Worm (Caenorhabditis elegans) whole organism, L2 larva: ENCODE results near the gene dos-2.

Experiments used
- C34F6.9 ChIP-seq: fragments of 150-350 bp; optimal IDR thresholded peaks from 2 replicates; lab custom pipeline; 2014; ENCODE audit warnings: missing biosample characterization, missing genetic modification characterization
- F13H6.1 ChIP-seq: sonication (generic microtip); optimal IDR thresholded peaks from 2 replicates; lab custom pipeline; 2016; ENCODE audit warnings: missing genetic modification characterization, missing compliant biosample characterization
- Y55F3AM.14 ChIP-seq: fragments of 200-800 bp; sonication (Bioruptor generic); optimal IDR thresholded peaks from 2 replicates; lab custom pipeline; 2018; ENCODE audit warnings: mild to moderate bottlenecking, missing genetic modification characterization, missing compliant biosample characterization
- alr-1 ChIP-seq: fragments of 150-350 bp; optimal IDR thresholded peaks from 2 replicates; lab custom pipeline; 2014; ENCODE audit warnings: missing biosample characterization, missing genetic modification characterization
- aly-2 ChIP-seq: fragments of 150-350 bp; optimal IDR thresholded peaks from 2 replicates; lab custom pipeline; 2014; ENCODE audit warnings: missing biosample characterization, missing genetic modification characterization
- ama-1 ChIP-seq: fragments of 150-350 bp; optimal IDR thresholded peaks from 2 replicates; lab custom pipeline; 2018; ENCODE audit warnings: inconsistent platforms
- blmp-1 ChIP-seq: sonication (generic microtip); optimal IDR thresholded peaks from 2 replicates; lab custom pipeline; 2017; ENCODE audit warnings: missing genetic modification characterization, mild to moderate bottlenecking, missing compliant biosample characterization, antibody characterized with exemption, moderate library complexity; ENCODE audit not compliant: insufficient read depth
- ceh-16 ChIP-seq: fragments of 150-350 bp; optimal IDR thresholded peaks from 2 replicates; lab custom pipeline; 2014; ENCODE audit warnings: missing biosample characterization, missing genetic modification characterization
- ceh-82 ChIP-seq: fragments of 150-350 bp; optimal IDR thresholded peaks from 2 replicates; lab custom pipeline; 2014; ENCODE audit warnings: missing biosample characterization, missing genetic modification characterization
- crh-2 ChIP-seq: sonication (generic microtip); optimal IDR thresholded peaks from 2 replicates; lab custom pipeline; 2017; ENCODE audit warnings: missing biosample characterization, missing genetic modification characterization
- dmd-4 ChIP-seq: sonication (generic microtip); optimal IDR thresholded peaks from 2 replicates; lab custom pipeline; 2017; ENCODE audit warnings: missing biosample characterization, missing genetic modification characterization
- egl-27 ChIP-seq: sonication (generic microtip); optimal IDR thresholded peaks from 3 replicates; lab custom pipeline; 2017; ENCODE audit warnings: missing biosample characterization, missing genetic modification reagents, missing genetic modification characterization
- elt-1 ChIP-seq: fragments of 150-350 bp; optimal IDR thresholded peaks from 2 replicates; lab custom pipeline; 2014; ENCODE audit warnings: missing biosample characterization, missing genetic modification characterization
- elt-3 ChIP-seq: sonication (generic microtip); optimal IDR thresholded peaks from 2 replicates; lab custom pipeline; 2017; ENCODE audit warnings: missing biosample characterization, missing genetic modification characterization
- fos-1 ChIP-seq: fragments of 150-350 bp; optimal IDR thresholded peaks from 2 replicates; lab custom pipeline; 2014; ENCODE audit warnings: missing biosample characterization, missing genetic modification characterization
- gmeb-1 ChIP-seq: fragments of 150-350 bp; optimal IDR thresholded peaks from 2 replicates; lab custom pipeline; 2014; ENCODE audit warnings: missing biosample characterization, missing genetic modification characterization
- lin-11 ChIP-seq: fragments of 150-350 bp; sonication (generic microtip); optimal IDR thresholded peaks from 2 replicates; lab custom pipeline; 2014; ENCODE audit warnings: missing biosample characterization, missing genetic modification characterization, inconsistent platforms, mixed read lengths
- lin-13 ChIP-seq: fragments of 150-350 bp; optimal IDR thresholded peaks from 2 replicates; lab custom pipeline; 2014; ENCODE audit warnings: missing biosample characterization, missing genetic modification reagents, missing genetic modification characterization
- lsy-2 ChIP-seq, 2 experiments: fragments of 150-350 bp in 1 of 2; sonication (generic microtip) in 1 of 2; optimal IDR thresholded peaks; 2 replicates each; lab custom pipeline; 2014 to 2017; ENCODE audit warnings: missing biosample characterization in 2 of 2, missing genetic modification characterization in 2 of 2
- mab-5 ChIP-seq: fragments of 150-350 bp; optimal IDR thresholded peaks from 2 replicates; lab custom pipeline; 2014; ENCODE audit warnings: missing biosample characterization, missing genetic modification characterization
- mbf-1 ChIP-seq: sonication (generic microtip); optimal IDR thresholded peaks from 2 replicates; lab custom pipeline; 2017; ENCODE audit warnings: missing biosample characterization, missing genetic modification characterization
- mdl-1 ChIP-seq, 2 experiments: fragments of 150-350 bp in 1 of 2; sonication (generic microtip) in 1 of 2; optimal IDR thresholded peaks; 2 replicates each; lab custom pipeline; 2017; ENCODE audit warnings: missing biosample characterization in 2 of 2, missing genetic modification characterization in 2 of 2
- nhr-10 ChIP-seq: sonication (generic microtip); optimal IDR thresholded peaks from 2 replicates; lab custom pipeline; 2017; ENCODE audit warnings: missing biosample characterization, missing genetic modification characterization
- nhr-11 ChIP-seq: fragments of 150-350 bp; optimal IDR thresholded peaks from 2 replicates; lab custom pipeline; 2014; ENCODE audit warnings: missing biosample characterization, missing genetic modification characterization
- nhr-12 ChIP-seq: fragments of 150-350 bp; optimal IDR thresholded peaks from 2 replicates; lab custom pipeline; 2014; ENCODE audit warnings: missing biosample characterization, missing genetic modification characterization
- nhr-129 ChIP-seq: fragments of 150-350 bp; optimal IDR thresholded peaks from 2 replicates; lab custom pipeline; 2014; ENCODE audit warnings: missing biosample characterization, missing genetic modification characterization
- nhr-23 ChIP-seq: fragments of 150-350 bp; optimal IDR thresholded peaks from 2 replicates; lab custom pipeline; 2014; ENCODE audit warnings: missing biosample characterization, missing genetic modification reagents, missing genetic modification characterization
- nhr-237 ChIP-seq: fragments of 150-350 bp; optimal IDR thresholded peaks from 2 replicates; lab custom pipeline; 2014; ENCODE audit warnings: missing biosample characterization, missing genetic modification characterization
- nhr-25 ChIP-seq: fragments of 150-350 bp; sonication (generic microtip); optimal IDR thresholded peaks from 3 replicates; lab custom pipeline; 2014; ENCODE audit warnings: missing biosample characterization, missing genetic modification characterization
- nhr-6 ChIP-seq: fragments of 150-350 bp; optimal IDR thresholded peaks from 2 replicates; lab custom pipeline; 2014; ENCODE audit warnings: missing biosample characterization, missing genetic modification characterization
- nhr-77 ChIP-seq: fragments of 150-350 bp; optimal IDR thresholded peaks from 2 replicates; lab custom pipeline; 2014; ENCODE audit warnings: missing biosample characterization, missing genetic modification characterization
- sem-4 ChIP-seq: fragments of 150-350 bp; optimal IDR thresholded peaks from 2 replicates; lab custom pipeline; 2014; ENCODE audit warnings: missing biosample characterization, missing genetic modification reagents, missing genetic modification characterization
- skn-1 ChIP-seq: sonication (generic microtip); optimal IDR thresholded peaks from 2 replicates; lab custom pipeline; 2017; ENCODE audit warnings: missing biosample characterization, missing genetic modification characterization
- sma-3 ChIP-seq: sonication (generic microtip); optimal IDR thresholded peaks from 2 replicates; lab custom pipeline; 2016; ENCODE audit warnings: missing genetic modification reagents, missing genetic modification characterization, missing compliant biosample characterization
- sma-9 ChIP-seq, 2 experiments: fragments of 150-350 bp in 1 of 2; sonication (generic microtip) in 1 of 2; optimal IDR thresholded peaks; 2 replicates each; lab custom pipeline; 2014 to 2016; ENCODE audit warnings: missing genetic modification characterization in 2 of 2, mild to moderate bottlenecking in 1 of 2, missing biosample characterization in 1 of 2, missing compliant biosample characterization in 1 of 2, missing genetic modification reagents in 1 of 2, moderate library complexity in 1 of 2
- snpc-4 ChIP-seq: fragments of 150-350 bp; optimal IDR thresholded peaks from 2 replicates; lab custom pipeline; 2014; ENCODE audit warnings: missing biosample characterization, missing genetic modification characterization
- unc-39 ChIP-seq: fragments of 150-350 bp; optimal IDR thresholded peaks from 2 replicates; lab custom pipeline; 2014; ENCODE audit warnings: missing biosample characterization, missing genetic modification characterization
- unc-55 ChIP-seq: fragments of 150-350 bp; sonication (generic microtip); optimal IDR thresholded peaks from 3 replicates; lab custom pipeline; 2014; ENCODE audit warnings: missing biosample characterization, missing genetic modification reagents, missing genetic modification characterization
- unc-62 ChIP-seq: fragments of 150-350 bp; optimal IDR thresholded peaks from 2 replicates; lab custom pipeline; 2014; ENCODE audit warnings: missing biosample characterization, missing genetic modification reagents, missing genetic modification characterization
- zag-1 ChIP-seq: fragments of 150-350 bp; optimal IDR thresholded peaks from 2 replicates; lab custom pipeline; 2014; ENCODE audit warnings: missing biosample characterization, missing genetic modification characterization
- ztf-4 ChIP-seq: fragments of 150-350 bp; optimal IDR thresholded peaks from 2 replicates; lab custom pipeline; 2014; ENCODE audit warnings: missing biosample characterization, missing genetic modification characterization

Gene dos-2

DNA sequence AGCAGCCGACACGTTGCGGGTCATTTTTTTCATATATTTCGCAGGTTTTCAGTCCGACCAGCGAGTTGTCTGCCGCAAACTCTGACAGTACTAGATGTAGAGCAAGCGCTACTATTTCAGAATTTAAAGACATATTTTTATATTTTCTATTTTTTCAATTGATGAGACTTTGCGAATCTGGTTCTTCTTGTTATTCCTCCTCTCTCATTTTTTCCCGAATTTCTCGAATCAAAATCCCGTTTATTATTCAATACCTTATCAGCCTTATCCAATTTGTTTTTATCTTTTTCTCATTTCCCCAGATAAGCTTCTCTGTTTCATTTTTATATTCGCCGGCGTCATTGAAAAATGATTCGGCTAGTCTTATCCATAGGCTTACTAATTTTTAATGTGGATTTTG, at the start of gene dos-2:
Gene dos-2, plus strand, starts transcription at position 301 of the 400 bp plus-strand sequence.
- TF ChIP-seq ceh-16, result no peak
- no peak for TF ChIP-seq nhr-23 (tag; lab: Kevin White, UChicago)
- no peak for TF ChIP-seq sem-4 (tag; lab: Kevin White, UChicago)
- no peak for TF ChIP-seq nhr-11 (tag; lab: Kevin White, UChicago)
- TF ChIP-seq unc-55, result no peak
- TF ChIP-seq alr-1 (tag; lab: Kevin White, UChicago), result no peak
- TF ChIP-seq nhr-10 (tag; lab: Kevin White, UChicago), result no peak
- TF ChIP-seq mab-5 (tag; lab: Kevin White, UChicago), result no peak
- no peak for TF ChIP-seq elt-3 (tag; lab: Kevin White, UChicago)
- TF ChIP-seq lin-13, result no peak
- TF ChIP-seq nhr-6 (tag; lab: Kevin White, UChicago), result no peak
- TF ChIP-seq crh-2 (tag; lab: Kevin White, UChicago), result no peak
- TF ChIP-seq lsy-2 (tag; optimal IDR thresholded peaks at IDR 0.05; lab: Kevin White, UChicago), result no peak
- no peak for TF ChIP-seq gmeb-1 (tag; lab: Kevin White, UChicago)

DNA sequence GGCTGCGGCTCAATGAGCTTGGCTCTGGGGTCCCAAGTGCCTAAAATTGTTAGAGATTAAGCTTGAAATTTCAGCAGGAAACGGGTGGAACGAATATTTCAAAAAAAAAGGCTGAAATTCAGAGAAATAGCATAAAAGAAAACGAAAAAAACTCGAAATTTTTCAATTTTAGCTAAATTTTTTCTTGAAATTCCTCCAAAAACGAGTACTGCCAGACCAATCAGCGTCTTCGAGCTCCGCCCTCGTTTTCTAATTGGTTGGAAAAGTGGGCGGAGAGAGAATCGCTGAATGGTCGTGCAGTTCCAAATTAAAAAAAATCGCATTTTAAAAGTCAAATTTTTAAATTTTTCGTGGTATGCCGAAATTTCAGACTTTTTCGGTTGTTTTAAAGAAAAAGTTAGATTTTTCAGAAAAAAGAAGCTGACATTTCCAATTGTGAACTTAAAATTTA, 48.1 kb upstream of the dos-2 start, which contains the start of gene plpp-1.1:
Gene plpp-1.1, minus strand, starts transcription at position 51 of the 451 bp plus-strand sequence.
- no peak for TF ChIP-seq nhr-12 (tag; lab: Kevin White, UChicago)
- no peak for TF ChIP-seq ceh-16
- no peak for TF ChIP-seq nhr-77
- TF ChIP-seq ama-1, result no peak
- TF ChIP-seq fos-1 (tag; lab: Kevin White, UChicago), result no peak
- no peak for TF ChIP-seq sem-4 (tag; lab: Kevin White, UChicago)
- no peak for TF ChIP-seq Y55F3AM.14 (GFP tag; lab: Kevin White, UChicago)
- TF ChIP-seq nhr-11 (tag; lab: Kevin White, UChicago), result no peak
- TF ChIP-seq F13H6.1 (tag; lab: Kevin White, UChicago), result no peak
- no peak for TF ChIP-seq dmd-4 (tag; lab: Kevin White, UChicago)
- TF ChIP-seq elt-1 (tag; lab: Kevin White, UChicago), result no peak
- TF ChIP-seq nhr-237, result no peak
- TF ChIP-seq nhr-25, result no peak
- no peak for TF ChIP-seq unc-55
- no peak for TF ChIP-seq mdl-1 (tag; optimal IDR thresholded peaks at IDR 0.05; lab: Kevin White, UChicago)
- TF ChIP-seq nhr-10 (tag; lab: Kevin White, UChicago), result no peak
- no peak for TF ChIP-seq zag-1
- TF ChIP-seq C34F6.9 (tag; lab: Kevin White, UChicago), result no peak
- no peak for TF ChIP-seq lin-11 (tag; lab: Kevin White, UChicago)
- TF ChIP-seq, all 48 proteins: peak for 0

DNA sequence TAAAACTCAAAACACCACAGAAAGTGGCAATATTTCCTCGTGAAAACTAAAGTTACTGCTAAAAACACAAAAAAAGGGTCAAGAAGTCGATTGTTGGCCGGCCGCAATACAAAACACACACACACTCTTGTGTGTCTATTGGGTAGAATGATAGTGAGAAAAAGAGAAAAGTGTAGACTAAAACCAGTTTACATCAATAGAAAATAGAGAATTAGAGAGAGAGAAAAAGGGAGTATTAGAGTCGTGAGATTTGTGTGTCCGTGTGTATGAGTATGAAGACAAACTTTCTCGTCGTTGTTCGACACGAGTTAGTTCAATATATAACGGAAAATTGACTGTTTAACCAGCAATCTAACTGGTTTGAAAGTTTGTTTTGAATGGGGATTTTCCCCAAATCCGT, 46.6 kb upstream of the dos-2 start:
- TF ChIP-seq elt-1 (tag; lab: Kevin White, UChicago) (no peak), elt-3 (tag; lab: Kevin White, UChicago) (no peak), snpc-4 (tag; lab: Kevin White, UChicago) (no peak), ceh-82 (tag; lab: Kevin White, UChicago) (no peak), crh-2 (tag; lab: Kevin White, UChicago) (peak; percentile 27), nhr-25 (peak; percentile 0), sma-9 (GFP tag; optimal IDR thresholded peaks at IDR 0.05; lab: Kevin White, UChicago) (peak; percentile 56), sma-9 (tag; optimal IDR thresholded peaks at IDR 0.05; lab: Kevin White, UChicago) (no peak), sem-4 (tag; lab: Kevin White, UChicago) (no peak), aly-2 (tag; lab: Kevin White, UChicago) (no peak), nhr-11 (tag; lab: Kevin White, UChicago) (no peak), unc-39 (tag; lab: Kevin White, UChicago) (no peak), nhr-77 (no peak), nhr-10 (tag; lab: Kevin White, UChicago) (no peak), Y55F3AM.14 (GFP tag; lab: Kevin White, UChicago) (no peak), unc-55 (peak; percentile 43), nhr-129 (tag; lab: Kevin White, UChicago) (peak; percentile 73), skn-1 (tag; lab: Kevin White, UChicago) (no peak), sma-3 (GFP tag; lab: Kevin White, UChicago) (peak; percentile 17), zag-1 (no peak), fos-1 (tag; lab: Kevin White, UChicago) (peak; percentile 67), ztf-4 (tag; lab: Kevin White, UChicago) (no peak), mbf-1 (tag; lab: Kevin White, UChicago) (no peak), blmp-1 (peak; percentile 66), nhr-23 (tag; lab: Kevin White, UChicago) (no peak), unc-62 (no peak), lsy-2 (tag; optimal IDR thresholded peaks at IDR 0.05; lab: Kevin White, UChicago) (peak in 1 of 2 experiments; percentile 17), egl-27 (no peak), dmd-4 (tag; lab: Kevin White, UChicago) (no peak), F13H6.1 (tag; lab: Kevin White, UChicago) (peak; percentile 72), C34F6.9 (tag; lab: Kevin White, UChicago) (peak; percentile 35)
